Worm (Caenorhabditis elegans) whole organism, early embryonic: ENCODE results near the gene C48B4.11.

Experiments
- B0310.2 ChIP-seq: sonication (generic microtip); optimal IDR thresholded peaks from 2 replicates; lab custom pipeline; 2016; ENCODE audit warnings: mild to moderate bottlenecking, missing genetic modification characterization, missing compliant biosample characterization
- F13C5.2 ChIP-seq: sonication (generic microtip); optimal IDR thresholded peaks from 2 replicates; lab custom pipeline; 2017; ENCODE audit warnings: mild to moderate bottlenecking, missing genetic modification characterization, inconsistent platforms, missing compliant biosample characterization
- aly-1 ChIP-seq: sonication (generic microtip); optimal IDR thresholded peaks from 2 replicates; lab custom pipeline; 2016; ENCODE audit warnings: missing genetic modification characterization, missing compliant biosample characterization
- ama-1 ChIP-seq: fragments of 150-350 bp; optimal IDR thresholded peaks from 2 replicates; lab custom pipeline; 2014
- ceh-13 ChIP-seq: fragments of 200-800 bp; sonication (Bioruptor generic); optimal IDR thresholded peaks from 2 replicates; lab custom pipeline; 2018; ENCODE audit warnings: mild to moderate bottlenecking, missing genetic modification characterization, missing compliant biosample characterization
- ceh-36 ChIP-seq: sonication (generic microtip); optimal IDR thresholded peaks from 2 replicates; lab custom pipeline; 2016; ENCODE audit warnings: missing genetic modification characterization, inconsistent platforms, missing compliant biosample characterization
- ets-7 ChIP-seq: sonication (generic microtip); optimal IDR thresholded peaks from 2 replicates; lab custom pipeline; 2016; ENCODE audit warnings: missing genotype, missing genetic modification characterization, missing compliant biosample characterization
- flt-1 ChIP-seq: fragments of 200-800 bp; sonication (Bioruptor generic); IDR thresholded peaks from 2 replicates; pipeline ENCODE4 v1.3.6; 2022; ENCODE audit warnings: missing genetic modification characterization, missing compliant biosample characterization
- hmbx-1 ChIP-seq: sonication (generic microtip); optimal IDR thresholded peaks from 2 replicates; lab custom pipeline; 2016; ENCODE audit warnings: mild to moderate bottlenecking, missing genetic modification characterization, missing compliant biosample characterization
- hmg-4 ChIP-seq: fragments of 200-800 bp; sonication (Bioruptor generic); optimal IDR thresholded peaks from 2 replicates; lab custom pipeline; 2018; ENCODE audit warnings: mild to moderate bottlenecking, missing genetic modification characterization, missing compliant biosample characterization
- hnd-1 ChIP-seq: sonication (generic microtip); optimal IDR thresholded peaks from 2 replicates; lab custom pipeline; 2016; ENCODE audit warnings: missing genetic modification characterization, missing compliant biosample characterization
- pes-1 ChIP-seq: fragments of 200-800 bp; sonication (Bioruptor generic); IDR thresholded peaks from 2 replicates; pipeline ENCODE4 v1.3.6; 2022; ENCODE audit warnings: missing genetic modification reagents, missing genetic modification characterization, missing compliant biosample characterization
- scrt-1 ChIP-seq: fragments of 200-800 bp; sonication (Bioruptor generic); IDR thresholded peaks from 2 replicates; pipeline ENCODE4 v1.3.6; 2022; ENCODE audit warnings: missing genetic modification characterization, missing compliant biosample characterization
- sea-1 ChIP-seq: fragments of 200-800 bp; sonication (Bioruptor generic); conservative IDR thresholded peaks from 2 replicates; pipeline ENCODE4 v1.3.6; 2022; ENCODE audit warnings: missing genetic modification characterization, missing compliant biosample characterization
- tbx-11 ChIP-seq: fragments of 200-800 bp; sonication (Bioruptor generic); IDR thresholded peaks from 2 replicates; pipeline ENCODE4 v1.3.6; 2022; ENCODE audit warnings: missing genetic modification characterization, missing compliant biosample characterization
- tbx-37 ChIP-seq: fragments of 200-800 bp; sonication (Bioruptor generic); conservative IDR thresholded peaks from 2 replicates; pipeline ENCODE4 v1.3.6; 2022; ENCODE audit warnings: missing genetic modification reagents, missing genetic modification characterization, missing compliant biosample characterization
- tra-4 ChIP-seq: sonication (generic microtip); optimal IDR thresholded peaks from 2 replicates; lab custom pipeline; 2017; ENCODE audit warnings: missing genetic modification characterization, missing compliant biosample characterization

Gene C48B4.11

ce11 chrIII:9564410-9564809 lies 1.5 kb downstream of the C48B4.11 start, which contains the start of gene C48B4.10:
TSS of gene C48B4.10 (minus strand) at chrIII:9564510.
- no peak for TF ChIP-seq B0310.2 (tag; lab: Kevin White, UChicago)
- no peak for TF ChIP-seq tbx-11 (GFP tag; lab: Robert Waterston, UW)
- no peak for TF ChIP-seq ceh-36 (tag; lab: Kevin White, UChicago)
- no peak for TF ChIP-seq F13C5.2 (tag; lab: Kevin White, UChicago)
- TF ChIP-seq sea-1 (GFP tag; lab: Robert Waterston, UW) = no peak
- TF ChIP-seq tbx-37 (GFP tag; lab: Robert Waterston, UW) = no peak
- no peak for TF ChIP-seq pes-1 (GFP tag; lab: Robert Waterston, UW)
- TF ChIP-seq hnd-1 (tag; lab: Kevin White, UChicago) = no peak
- TF ChIP-seq ets-7 = no peak
- TF ChIP-seq hmg-4 (GFP tag; lab: Kevin White, UChicago) = no peak
- no peak for TF ChIP-seq flt-1 (GFP tag; lab: Robert Waterston, UW)
- no peak for TF ChIP-seq scrt-1 (GFP tag; lab: Robert Waterston, UW)

DNA sequence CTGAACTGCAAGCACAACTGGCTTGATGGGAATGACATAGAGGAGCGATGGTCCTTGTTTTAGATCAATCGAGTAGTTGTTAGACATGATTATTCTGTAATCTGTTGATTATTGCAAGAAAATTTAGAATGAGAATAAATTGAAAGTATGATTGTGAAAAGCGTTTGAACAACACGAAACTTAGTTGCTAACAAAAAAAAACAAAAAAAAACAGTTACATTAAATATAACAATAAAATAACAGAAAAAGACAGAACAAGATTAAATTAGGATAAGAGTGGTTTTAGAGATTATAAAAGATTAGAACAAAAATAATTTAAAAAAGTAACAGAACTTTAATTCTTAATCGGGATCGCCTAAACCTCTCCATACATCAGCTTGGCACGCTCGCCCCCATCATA lies 2.7 kb downstream of the C48B4.11 start, which contains the start of gene C48B4.9:
Gene C48B4.9 (minus strand): TSS at position 101 of the 400 bp plus-strand sequence.
- no peak for TF ChIP-seq tbx-37 (GFP tag; lab: Robert Waterston, UW)
- TF ChIP-seq sea-1 (GFP tag; lab: Robert Waterston, UW) = no peak
- TF ChIP-seq ceh-13 = no peak

ce11 chrIII:9561158-9561557 lies 4.8 kb downstream of the C48B4.11 start, which contains the start of gene C48B4.8:
TSS of gene C48B4.8 (minus strand) at chrIII:9561258.
- no peak for TF ChIP-seq flt-1 (GFP tag; lab: Robert Waterston, UW)
- no peak for TF ChIP-seq sea-1 (GFP tag; lab: Robert Waterston, UW)
- no peak for TF ChIP-seq scrt-1 (GFP tag; lab: Robert Waterston, UW)
- TF ChIP-seq F13C5.2 (tag; lab: Kevin White, UChicago) = no peak
- TF ChIP-seq hnd-1 (tag; lab: Kevin White, UChicago) = no peak
- TF ChIP-seq ama-1 (lab: Kevin White, UChicago) = no peak
- no peak for TF ChIP-seq ets-7
- TF ChIP-seq pes-1 (GFP tag; lab: Robert Waterston, UW) = no peak
- TF ChIP-seq hmbx-1 (tag; lab: Kevin White, UChicago) = no peak
- TF ChIP-seq B0310.2 (tag; lab: Kevin White, UChicago) = no peak

ce11 chrIII:9559381-9559881 lies 6.5 kb downstream of the C48B4.11 start, which contains the start of gene C48B4.7:
TSS of gene C48B4.7 (minus strand) at chrIII:9559431.
- TF ChIP-seq ets-7 (no peak), sea-1 (GFP tag; lab: Robert Waterston, UW) (no peak), ceh-13 (no peak), tbx-11 (GFP tag; lab: Robert Waterston, UW) (no peak), scrt-1 (GFP tag; lab: Robert Waterston, UW) (no peak), F13C5.2 (tag; lab: Kevin White, UChicago) (no peak)

DNA sequence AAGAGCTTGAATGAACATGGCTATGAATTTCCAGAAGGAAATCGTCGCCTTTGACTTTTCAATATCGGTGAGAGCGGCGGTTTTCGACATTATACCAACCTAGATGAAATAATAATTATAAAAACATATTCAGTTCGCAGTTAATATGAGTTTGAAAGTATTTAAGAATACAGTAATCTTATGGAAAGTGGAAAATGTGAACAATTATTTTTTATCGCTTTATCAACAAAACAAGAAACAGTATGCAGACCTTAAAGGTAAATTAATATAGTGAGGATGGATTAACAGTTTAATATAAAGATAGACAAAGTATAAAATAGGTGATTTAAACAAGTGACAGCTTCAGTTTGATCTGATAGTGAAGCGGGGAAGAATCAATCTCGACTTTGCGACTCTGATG lies 7.5 kb downstream of the C48B4.11 start, which contains the start of gene C48B4.6:
Gene C48B4.6 (minus strand): TSS at position 101 of the 400 bp plus-strand sequence.
- no peak for TF ChIP-seq ama-1 (lab: Kevin White, UChicago)
- no peak for TF ChIP-seq B0310.2 (tag; lab: Kevin White, UChicago)
- no peak for TF ChIP-seq pes-1 (GFP tag; lab: Robert Waterston, UW)
- no peak for TF ChIP-seq scrt-1 (GFP tag; lab: Robert Waterston, UW)
- TF ChIP-seq ceh-13 = no peak
- no peak for TF ChIP-seq flt-1 (GFP tag; lab: Robert Waterston, UW)

DNA sequence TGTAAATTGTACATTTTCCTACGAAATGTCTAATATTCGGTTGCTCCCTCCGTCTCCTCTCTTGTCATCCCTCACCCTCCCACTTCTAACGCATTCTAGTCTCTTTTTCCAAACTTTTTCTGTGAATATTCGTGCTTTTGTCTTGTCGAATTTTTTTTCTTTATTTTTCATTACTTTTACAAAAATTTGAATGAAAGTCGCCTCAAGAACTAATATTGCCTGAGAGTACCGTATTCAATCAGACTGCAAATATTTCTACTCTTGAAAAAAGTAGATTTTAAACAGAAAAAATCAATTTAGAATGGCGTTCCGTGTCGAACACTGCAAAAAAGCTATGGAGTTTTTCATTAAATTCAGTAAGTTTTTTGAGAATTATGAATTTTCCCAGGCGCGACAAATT lies 9.6 kb downstream of the C48B4.11 start, which contains the start of gene ZK1098.11:
Gene ZK1098.11 (plus strand): TSS at position 301 of the 400 bp plus-strand sequence.
- TF ChIP-seq B0310.2 (tag; lab: Kevin White, UChicago) (no peak), F13C5.2 (tag; lab: Kevin White, UChicago) (no peak), ceh-13 (no peak), aly-1 (tag; lab: Kevin White, UChicago) (no peak), ama-1 (lab: Kevin White, UChicago) (no peak), hmg-4 (GFP tag; lab: Kevin White, UChicago) (no peak), ets-7 (no peak), tra-4 (no peak), ceh-36 (tag; lab: Kevin White, UChicago) (no peak), flt-1 (GFP tag; lab: Robert Waterston, UW) (no peak), scrt-1 (GFP tag; lab: Robert Waterston, UW) (no peak), pes-1 (GFP tag; lab: Robert Waterston, UW) (no peak), tbx-11 (GFP tag; lab: Robert Waterston, UW) (no peak)

- no peak for TF ChIP-seq ceh-13
- TF ChIP-seq aly-1 (tag; lab: Kevin White, UChicago) = no peak
- no peak for TF ChIP-seq ceh-36 (tag; lab: Kevin White, UChicago)
- TF ChIP-seq flt-1 (GFP tag; lab: Robert Waterston, UW) = no peak
- no peak for TF ChIP-seq ets-7
- no peak for TF ChIP-seq hmbx-1 (tag; lab: Kevin White, UChicago)
- TF ChIP-seq F13C5.2 (tag; lab: Kevin White, UChicago) = peak; percentile 72
- TF ChIP-seq scrt-1 (GFP tag; lab: Robert Waterston, UW) = no peak
- TF ChIP-seq ama-1 (lab: Kevin White, UChicago) = no peak
- TF ChIP-seq B0310.2 (tag; lab: Kevin White, UChicago) = no peak
- no peak for TF ChIP-seq sea-1 (GFP tag; lab: Robert Waterston, UW)
- no peak for TF ChIP-seq hnd-1 (tag; lab: Kevin White, UChicago)
- no peak for TF ChIP-seq tra-4
- no peak for TF ChIP-seq tbx-37 (GFP tag; lab: Robert Waterston, UW)
- TF ChIP-seq hmg-4 (GFP tag; lab: Kevin White, UChicago) = peak; percentile 19
- TF ChIP-seq pes-1 (GFP tag; lab: Robert Waterston, UW) = 0 out of 2 replicates have a peak, but pooled peaks have one; percentile 17
- TF ChIP-seq tbx-11 (GFP tag; lab: Robert Waterston, UW) = no peak
These were observed 19.8 kb downstream of the C48B4.11 start, which contains the start of gene unc-16 for ce11 chrIII:9546016-9546659. TSS of gene unc-16 (plus strand) at chrIII:9546258.
